Fruit fly (Drosophila melanogaster) whole organism, adult: ENCODE data around the gene Rel.

Source experiments
- CG12768 ChIP-seq: fragments of 200-800 bp; sonication (Bioruptor generic); optimal IDR thresholded peaks from 2 replicates; lab custom pipeline; 2017; ENCODE audit warnings: missing biosample characterization, missing genetic modification characterization, mild to moderate bottlenecking, moderate library complexity, missing genetic modification reagents
- CG14711 ChIP-seq: fragments of 200-800 bp; sonication (Bioruptor generic); optimal IDR thresholded peaks from 2 replicates; lab custom pipeline; 2018; ENCODE audit warnings: missing biosample characterization, mild to moderate bottlenecking, missing genetic modification characterization, moderate library complexity
- CG1620 ChIP-seq: fragments of 200-800 bp; sonication (Bioruptor generic); optimal IDR thresholded peaks from 2 replicates; lab custom pipeline; 2016; ENCODE audit warnings: missing biosample characterization, missing genetic modification characterization
- CG33017 ChIP-seq: fragments of 200-800 bp; sonication (Bioruptor generic); optimal IDR thresholded peaks from 2 replicates; lab custom pipeline; 2018; ENCODE audit warnings: missing biosample characterization, mild to moderate bottlenecking, missing genetic modification characterization, moderate library complexity
- CG5204 ChIP-seq: fragments of 200-800 bp; sonication (Bioruptor generic); optimal IDR thresholded peaks from 2 replicates; lab custom pipeline; 2016; ENCODE audit warnings: missing biosample characterization, missing genetic modification characterization
- Hr96 ChIP-seq: fragments of 200-800 bp; sonication (Bioruptor generic); optimal IDR thresholded peaks from 2 replicates; lab custom pipeline; 2016; ENCODE audit warnings: missing biosample characterization, missing genetic modification characterization
- Mnt ChIP-seq: fragments of 200-800 bp; sonication (Bioruptor generic); optimal IDR thresholded peaks from 2 replicates; lab custom pipeline; 2016; ENCODE audit warnings: missing biosample characterization, mild to moderate bottlenecking, missing genetic modification characterization
- bab1 ChIP-seq: fragments of 200-800 bp; sonication (Bioruptor generic); optimal IDR thresholded peaks from 3 replicates; lab custom pipeline; 2019; ENCODE audit warnings: missing biosample characterization, mild to moderate bottlenecking, missing genetic modification characterization, moderate library complexity
- cnc ChIP-seq, 2 experiments: fragments of >200 bp; optimal IDR thresholded peaks; 2 replicates each; lab custom pipeline; 2017
- kay ChIP-seq: fragments of 200-800 bp; sonication (Bioruptor generic); peaks from one replicate; lab custom pipeline; 2016; ENCODE audit warnings: missing biosample characterization, missing genetic modification characterization, borderline replicate concordance
- tj ChIP-seq: fragments of 200-800 bp; sonication (Bioruptor generic); optimal IDR thresholded peaks from 3 replicates; lab custom pipeline; 2017; ENCODE audit warnings: missing biosample characterization, mild to moderate bottlenecking, missing genetic modification characterization, moderate library complexity
- toe ChIP-seq: fragments of 200-800 bp; sonication (Bioruptor generic); optimal IDR thresholded peaks from 2 replicates; lab custom pipeline; 2016; ENCODE audit warnings: missing biosample characterization, missing genetic modification characterization

DNA sequence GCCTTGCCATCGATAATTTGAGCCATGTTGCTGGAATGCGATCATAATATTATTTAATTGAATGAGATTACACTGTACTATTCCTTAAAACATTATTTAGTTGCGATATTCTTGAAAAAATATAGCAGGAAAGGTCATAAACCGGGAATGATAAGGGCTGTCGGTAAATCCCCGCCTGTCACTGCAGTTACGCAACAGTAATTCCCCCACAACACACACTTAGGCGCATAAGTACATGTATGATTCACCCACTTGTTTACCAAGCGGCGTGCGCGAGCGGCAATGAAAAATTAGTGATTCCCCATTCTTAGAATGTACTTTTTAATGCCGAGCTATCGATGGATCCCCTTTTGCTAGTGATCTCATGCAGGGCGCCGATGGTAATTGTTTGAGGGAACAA lies 4.2 kb downstream of the Rel start:
- TF ChIP-seq CG12768 (GFP tag; lab: Kevin White, UChicago) (no peak), tj (GFP tag; lab: Kevin White, UChicago) (no peak), CG33017 (tag; lab: Kevin White, UChicago) (no peak), CG14711 (no peak), CG1620 (GFP tag; lab: Kevin White, UChicago) (no peak), Hr96 (GFP tag; lab: Kevin White, UChicago) (no peak), kay (peak; percentile 97), cnc (optimal IDR thresholded peaks at IDR 0.05; lab: Kevin White, UChicago) (no peak), CG5204 (GFP tag; lab: Kevin White, UChicago) (no peak), bab1 (GFP tag; lab: Kevin White, UChicago) (no peak), toe (no peak), Mnt (GFP tag; lab: Kevin White, UChicago) (peak; percentile 31)
